Fruit fly (Drosophila melanogaster) whole organism, prepupa: ENCODE measurements around the gene CG4553.

Experiments
- Blimp-1 ChIP-seq: fragments of 200-800 bp; sonication (Bioruptor generic); optimal IDR thresholded peaks from 3 replicates; lab custom pipeline; 2017; ENCODE audit warnings: missing biosample characterization, missing genetic modification characterization, mild to moderate bottlenecking, moderate library complexity, missing genetic modification reagents
- CG10631 ChIP-seq: fragments of 200-800 bp; sonication (Bioruptor generic); optimal IDR thresholded peaks from 2 replicates; lab custom pipeline; 2016; ENCODE audit warnings: missing biosample characterization, missing genetic modification characterization
- CG10669 ChIP-seq: fragments of 200-800 bp; sonication (Bioruptor generic); optimal IDR thresholded peaks from 3 replicates; lab custom pipeline; 2018; ENCODE audit warnings: missing biosample characterization, mild to moderate bottlenecking, missing genetic modification characterization, moderate library complexity
- CG11294 ChIP-seq: fragments of 200-800 bp; sonication (Bioruptor generic); IDR thresholded peaks from 2 replicates; pipeline ENCODE4 v1.3.6; 2022; ENCODE audit warnings: missing biosample characterization, missing genetic modification characterization
- CG11762 ChIP-seq: fragments of 200-800 bp; sonication (Bioruptor generic); optimal IDR thresholded peaks from 3 replicates; lab custom pipeline; 2016; ENCODE audit warnings: missing biosample characterization, missing genetic modification characterization; ENCODE audit not compliant: insufficient read depth
- CG11902 ChIP-seq: fragments of 200-800 bp; sonication (Bioruptor generic); optimal IDR thresholded peaks from 3 replicates; lab custom pipeline; 2016; ENCODE audit warnings: missing biosample characterization, missing genetic modification characterization
- CG15336 ChIP-seq: fragments of 200-800 bp; sonication (Bioruptor generic); IDR thresholded peaks from 2 replicates; pipeline ENCODE4 v1.3.6; 2022; ENCODE audit warnings: missing biosample characterization, missing genetic modification characterization
- CG1621 ChIP-seq: fragments of 200-800 bp; sonication (Bioruptor generic); optimal IDR thresholded peaks from 3 replicates; lab custom pipeline; 2018; ENCODE audit warnings: missing biosample characterization, mild to moderate bottlenecking, missing genetic modification characterization
- CG16779 ChIP-seq: fragments of 200-800 bp; sonication (Bioruptor generic); optimal IDR thresholded peaks from 3 replicates; lab custom pipeline; 2017; ENCODE audit warnings: missing biosample characterization, mild to moderate bottlenecking, missing genetic modification characterization
- CG3032 ChIP-seq: fragments of 200-800 bp; optimal IDR thresholded peaks from 2 replicates; lab custom pipeline; 2019; ENCODE audit warnings: missing biosample characterization, mild to moderate bottlenecking, missing genetic modification characterization, moderate library complexity
- CG34406 ChIP-seq: fragments of 200-800 bp; sonication (Bioruptor generic); optimal IDR thresholded peaks from 3 replicates; lab custom pipeline; 2016; ENCODE audit warnings: missing biosample characterization, missing genetic modification characterization
- CG3919 ChIP-seq: fragments of 200-800 bp; sonication (Bioruptor generic); optimal IDR thresholded peaks from 3 replicates; lab custom pipeline; 2016; ENCODE audit warnings: missing biosample characterization, missing genetic modification characterization
- CG6163 ChIP-seq: fragments of 200-800 bp; sonication (Bioruptor generic); IDR thresholded peaks from 3 replicates; pipeline ENCODE4 v1.3.6; 2022; ENCODE audit warnings: missing biosample characterization, missing genetic modification characterization
- CG6276 ChIP-seq: fragments of 200-800 bp; sonication (Bioruptor generic); optimal IDR thresholded peaks from 2 replicates; lab custom pipeline; 2017; ENCODE audit warnings: missing biosample characterization, mild to moderate bottlenecking, missing genetic modification characterization
- CG6792 ChIP-seq: fragments of 200-800 bp; sonication (Bioruptor generic); optimal IDR thresholded peaks from 3 replicates; lab custom pipeline; 2016; ENCODE audit warnings: missing biosample characterization, missing genetic modification characterization
- CG6808 ChIP-seq: fragments of 200-800 bp; sonication (Bioruptor generic); optimal IDR thresholded peaks from 3 replicates; lab custom pipeline; 2017; ENCODE audit warnings: missing biosample characterization, missing genetic modification characterization, mild to moderate bottlenecking, moderate library complexity, missing genetic modification reagents
- CG6854 ChIP-seq: fragments of 200-800 bp; sonication (Bioruptor generic); optimal IDR thresholded peaks from 2 replicates; lab custom pipeline; 2017; ENCODE audit warnings: missing biosample characterization, mild to moderate bottlenecking, missing genetic modification characterization
- CG7368 ChIP-seq: fragments of 200-800 bp; sonication (Bioruptor generic); optimal IDR thresholded peaks from 3 replicates; lab custom pipeline; 2016; ENCODE audit warnings: missing biosample characterization, missing genetic modification characterization
- CG8119 ChIP-seq: fragments of 200-800 bp; sonication (Bioruptor generic); IDR thresholded peaks from 3 replicates; pipeline ENCODE4 v1.3.6; 2022; ENCODE audit warnings: missing biosample characterization, missing genetic modification characterization
- CG8319 ChIP-seq: fragments of 200-800 bp; sonication (Bioruptor generic); optimal IDR thresholded peaks from 3 replicates; lab custom pipeline; 2016; ENCODE audit warnings: missing biosample characterization, missing genetic modification characterization
- CG9139 ChIP-seq: fragments of 200-800 bp; sonication (Bioruptor generic); optimal IDR thresholded peaks from 3 replicates; lab custom pipeline; 2017; ENCODE audit warnings: missing biosample characterization, mild to moderate bottlenecking, missing genetic modification characterization
- Eip75B ChIP-seq: fragments of 200-800 bp; sonication (Bioruptor generic); optimal IDR thresholded peaks from 3 replicates; lab custom pipeline; 2016; ENCODE audit warnings: missing biosample characterization, missing genetic modification characterization
- Eip78C ChIP-seq: fragments of 200-800 bp; sonication (Bioruptor generic); peaks from one replicate; lab custom pipeline; 2016; ENCODE audit warnings: missing biosample characterization, missing genetic modification characterization
- Eip93F ChIP-seq: fragments of 200-800 bp; sonication (Bioruptor generic); optimal IDR thresholded peaks from 2 replicates; lab custom pipeline; 2016; ENCODE audit warnings: missing biosample characterization, mild to moderate bottlenecking, missing genetic modification characterization
- Ets21C ChIP-seq: fragments of 200-800 bp; sonication (Bioruptor generic); optimal IDR thresholded peaks from 3 replicates; lab custom pipeline; 2016; ENCODE audit warnings: missing biosample characterization, missing genetic modification characterization
- Gug ChIP-seq: fragments of 200-800 bp; sonication (Bioruptor generic); IDR thresholded peaks from 2 replicates; pipeline ENCODE4 v1.3.6; 2022; ENCODE audit warnings: missing biosample characterization, missing genetic modification characterization
- Hr38 ChIP-seq: sonication (Bioruptor generic); optimal IDR thresholded peaks from 2 replicates; lab custom pipeline; 2016; ENCODE audit warnings: missing biosample characterization, missing genetic modification characterization
- Hr4 ChIP-seq: fragments of 200-800 bp; sonication (Bioruptor generic); optimal IDR thresholded peaks from 3 replicates; lab custom pipeline; 2016; ENCODE audit warnings: missing biosample characterization, missing genetic modification characterization
- Met ChIP-seq: fragments of 200-800 bp; sonication (Bioruptor generic); optimal IDR thresholded peaks from 3 replicates; lab custom pipeline; 2016; ENCODE audit warnings: missing biosample characterization, missing genetic modification characterization
- OdsH ChIP-seq: fragments of 200-800 bp; sonication (Bioruptor generic); optimal IDR thresholded peaks from 3 replicates; lab custom pipeline; 2016; ENCODE audit warnings: missing biosample characterization, missing genetic modification characterization
- Sox102F ChIP-seq: fragments of 200-800 bp; sonication (Bioruptor generic); optimal IDR thresholded peaks from 2 replicates; lab custom pipeline; 2016; ENCODE audit warnings: missing biosample characterization, mild to moderate bottlenecking, missing genetic modification characterization
- Sox14 ChIP-seq: fragments of 200-800 bp; sonication (Bioruptor generic); optimal IDR thresholded peaks from 3 replicates; lab custom pipeline; 2016; ENCODE audit warnings: missing biosample characterization, missing genetic modification characterization
- Sox15 ChIP-seq: fragments of 200-800 bp; sonication (Bioruptor generic); optimal IDR thresholded peaks from 3 replicates; lab custom pipeline; 2016; ENCODE audit warnings: missing biosample characterization, missing genetic modification characterization
- achi ChIP-seq: fragments of 200-800 bp; sonication (Bioruptor generic); optimal IDR thresholded peaks from 3 replicates; lab custom pipeline; 2016; ENCODE audit warnings: missing biosample characterization, missing genetic modification characterization
- cyc ChIP-seq: fragments of 200-800 bp; sonication (Bioruptor generic); optimal IDR thresholded peaks from 3 replicates; lab custom pipeline; 2016; ENCODE audit warnings: missing biosample characterization, missing genetic modification characterization
- dac ChIP-seq: fragments of 200-800 bp; sonication (Bioruptor generic); optimal IDR thresholded peaks from 2 replicates; lab custom pipeline; 2017; ENCODE audit warnings: missing biosample characterization, mild to moderate bottlenecking, missing genetic modification characterization
- dsx ChIP-seq: fragments of 200-800 bp; optimal IDR thresholded peaks from 3 replicates; lab custom pipeline; 2019; ENCODE audit warnings: missing biosample characterization, mild to moderate bottlenecking, missing genetic modification characterization, moderate library complexity; ENCODE audit not compliant: poor library complexity, severe bottlenecking
- eg ChIP-seq: fragments of 200-800 bp; sonication (Bioruptor generic); IDR thresholded peaks from 3 replicates; pipeline ENCODE4 v1.3.6; 2022; ENCODE audit warnings: missing biosample characterization, missing genetic modification characterization
- esn ChIP-seq: fragments of 200-800 bp; sonication (Bioruptor generic); optimal IDR thresholded peaks from 2 replicates; lab custom pipeline; 2016; ENCODE audit warnings: missing biosample characterization, mild to moderate bottlenecking, missing genetic modification characterization, moderate library complexity
- fd59A ChIP-seq: fragments of 200-800 bp; sonication (Bioruptor generic); optimal IDR thresholded peaks from 2 replicates; lab custom pipeline; 2017; ENCODE audit warnings: missing biosample characterization, mild to moderate bottlenecking, missing genetic modification characterization, missing genetic modification reagents
- fd85E ChIP-seq: fragments of 200-800 bp; sonication (Bioruptor generic); optimal IDR thresholded peaks from 3 replicates; lab custom pipeline; 2016; ENCODE audit warnings: missing biosample characterization, missing genetic modification characterization
- fkh ChIP-seq: fragments of 200-800 bp; sonication (Bioruptor generic); optimal IDR thresholded peaks from 3 replicates; lab custom pipeline; 2017; ENCODE audit warnings: missing biosample characterization, mild to moderate bottlenecking, missing genetic modification characterization, moderate library complexity
- lz ChIP-seq: fragments of 200-800 bp; sonication (Bioruptor generic); optimal IDR thresholded peaks from 3 replicates; lab custom pipeline; 2016; ENCODE audit warnings: missing biosample characterization, missing genetic modification characterization
- pdm3 ChIP-seq: fragments of 200-800 bp; sonication (Bioruptor generic); optimal IDR thresholded peaks from 3 replicates; lab custom pipeline; 2016; ENCODE audit warnings: missing biosample characterization, missing genetic modification characterization
- ss ChIP-seq, 2 experiments: fragments of 200-800 bp; sonication (Bioruptor generic); optimal IDR thresholded peaks; 2 replicates in 1 of 2; 3 replicates in 1 of 2; lab custom pipeline; 2017 to 2018; ENCODE audit warnings: mild to moderate bottlenecking in 2 of 2, missing biosample characterization in 2 of 2, missing genetic modification characterization in 2 of 2, moderate library complexity in 1 of 2
- svp ChIP-seq: fragments of 200-800 bp; sonication (Bioruptor generic); peaks from one replicate; lab custom pipeline; 2016; ENCODE audit warnings: missing biosample characterization, missing genetic modification characterization

CG4553 gene

DNA sequence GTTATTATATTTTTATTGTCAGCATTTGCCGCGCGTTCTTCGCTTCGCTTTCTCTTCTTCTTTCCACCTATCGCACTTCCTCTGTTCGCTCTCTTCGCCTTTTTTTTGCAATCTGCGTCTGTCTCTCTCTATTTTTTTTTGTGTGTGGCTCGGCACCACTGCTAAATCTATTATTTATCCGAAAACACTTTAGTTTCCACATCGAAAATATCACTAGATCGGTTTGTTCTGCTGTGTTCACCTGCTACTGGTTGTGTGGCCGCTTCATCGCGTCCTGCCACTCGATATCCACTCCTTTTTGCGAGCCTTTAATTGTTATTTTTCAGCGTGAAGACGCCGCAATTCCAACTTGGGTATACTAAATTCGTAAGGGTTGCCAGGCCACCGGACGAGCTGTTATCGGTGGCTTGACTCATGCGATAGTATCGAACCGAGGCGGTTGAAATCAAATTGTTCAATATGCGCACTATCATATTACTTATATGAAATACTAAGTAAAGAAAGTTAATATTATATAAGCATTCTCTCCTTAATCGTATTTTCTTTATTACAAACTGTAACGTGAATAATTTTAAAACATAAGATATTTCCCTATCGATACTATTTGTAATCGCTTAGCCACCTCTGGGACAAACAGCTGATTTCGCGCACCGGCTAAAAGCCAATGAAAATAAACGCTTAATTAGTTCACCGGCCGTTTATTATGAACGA lies 5.9 kb upstream of the CG4553 start, which contains the start of the genes XNP, CG42488 and CG5116 (continued):
- peak; percentile 32 for TF ChIP-seq cyc (GFP tag; lab: Kevin White, UChicago)
- peak; percentile 64 for TF ChIP-seq esn (GFP tag; lab: Kevin White, UChicago)
- TF ChIP-seq CG6854 (GFP tag; lab: Kevin White, UChicago) = peak; percentile 42

DNA sequence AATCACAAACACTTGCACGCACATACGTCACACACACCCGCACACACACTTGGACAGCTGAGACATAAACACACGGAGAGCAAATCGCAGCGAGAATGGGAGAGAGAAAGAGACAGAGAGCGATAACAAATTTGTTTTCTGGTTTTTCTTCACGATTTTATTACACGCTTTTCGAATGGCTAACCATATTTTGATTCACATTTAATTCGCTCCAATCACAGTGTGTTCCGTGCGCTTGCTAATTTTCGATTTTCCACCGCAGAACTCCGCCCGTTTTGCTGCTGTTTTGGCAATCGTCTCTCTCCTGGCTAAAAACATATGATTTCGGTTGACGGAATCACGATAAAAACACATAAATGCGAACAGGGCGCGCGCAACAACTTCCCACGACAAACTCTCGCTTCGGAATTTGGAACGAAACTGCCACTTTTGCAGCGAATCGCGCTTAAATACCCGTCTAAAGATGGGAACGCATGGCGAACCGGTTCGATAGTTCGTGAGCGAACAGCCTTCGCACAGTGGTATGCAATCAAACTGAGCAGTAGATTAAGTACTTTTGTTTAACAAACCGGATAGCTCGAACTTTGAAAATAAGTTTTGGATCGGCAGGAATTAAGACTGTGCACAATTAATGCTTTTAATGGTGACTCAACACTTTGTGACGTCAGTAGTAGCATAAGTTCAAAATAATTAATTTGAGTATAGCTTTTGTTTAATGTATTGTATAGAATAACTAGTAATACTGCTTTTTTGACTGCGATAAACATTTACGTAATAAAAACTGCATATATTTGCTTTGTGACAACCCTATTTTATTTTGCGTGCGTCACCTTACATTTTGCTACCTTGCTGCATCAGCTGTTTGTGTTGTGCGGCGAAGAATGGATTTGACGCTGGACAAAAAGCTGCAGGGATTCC lies 3.8 kb downstream of the CG4553 start, which contains the start of the genes Fur1 and Vps33B:
Gene Fur1 (minus strand): TSS at position 424 of the 918 bp plus-strand sequence.
Gene Vps33B (plus strand): TSS at position 856 of the 918 bp plus-strand sequence.
- peak; percentile 95 for TF ChIP-seq CG6163 (GFP tag; lab: Robert Waterston, UW)
- peak; percentile 94 for TF ChIP-seq CG10669 (GFP tag; lab: Kevin White, UChicago)
- TF ChIP-seq CG8319 (GFP tag; lab: Kevin White, UChicago) = peak; percentile 96
- peak; percentile 99 for TF ChIP-seq CG10631
- peak; percentile 91 for TF ChIP-seq Hr38 (GFP tag; lab: Kevin White, UChicago)
- peak; percentile 89 to 94 for TF ChIP-seq ss (GFP tag; optimal IDR thresholded peaks at IDR 0.05; lab: Kevin White, UChicago)
- TF ChIP-seq Eip93F = peak; percentile 91
- peak; percentile 98 for TF ChIP-seq Eip75B (GFP tag; lab: Kevin White, UChicago)
- TF ChIP-seq achi (GFP tag; lab: Kevin White, UChicago) = peak; percentile 97
- peak; percentile 99 for TF ChIP-seq OdsH (GFP tag; lab: Kevin White, UChicago)
- TF ChIP-seq CG6792 (GFP tag; lab: Kevin White, UChicago) = peak; percentile 97
- peak; percentile 94 for TF ChIP-seq CG1621 (tag; lab: Kevin White, UChicago)
- peak; percentile 98 for TF ChIP-seq Met (GFP tag; lab: Kevin White, UChicago)
- peak; percentile 92 for TF ChIP-seq fd85E (GFP tag; lab: Kevin White, UChicago)
- peak; percentile 98 for TF ChIP-seq Sox15
- TF ChIP-seq fkh (GFP tag; lab: Kevin White, UChicago) = peak; percentile 86
- peak; percentile 93 for TF ChIP-seq CG6808
- peak; percentile 95 for TF ChIP-seq CG8119 (GFP tag; lab: Robert Waterston, UW)
- TF ChIP-seq Ets21C (GFP tag; lab: Kevin White, UChicago) = peak; percentile 98
- peak; percentile 97 for TF ChIP-seq CG7368
- TF ChIP-seq CG6276 (GFP tag; lab: Kevin White, UChicago) = peak; percentile 94
- TF ChIP-seq pdm3 (GFP tag; lab: Kevin White, UChicago) = peak; percentile 99
- TF ChIP-seq CG9139 (GFP tag; lab: Kevin White, UChicago) = peak; percentile 76
- peak; percentile 85 for TF ChIP-seq dsx (GFP tag; lab: Kevin White, UChicago)
- peak; percentile 97 for TF ChIP-seq CG34406 (GFP tag; lab: Kevin White, UChicago)
- TF ChIP-seq Sox14 = peak; percentile 98
- peak; percentile 99 for TF ChIP-seq lz
- TF ChIP-seq CG16779 (tag; lab: Kevin White, UChicago) = peak; percentile 85
- TF ChIP-seq eg = peak; percentile 95
- peak; percentile 96 for TF ChIP-seq CG15336 (GFP tag; lab: Robert Waterston, UW)
- TF ChIP-seq CG11294 (GFP tag; lab: Robert Waterston, UW) = peak; percentile 92
- TF ChIP-seq CG6854 (GFP tag; lab: Kevin White, UChicago) = peak; percentile 78
- TF ChIP-seq CG3919 = peak; percentile 98
- TF ChIP-seq dac (GFP tag; lab: Kevin White, UChicago) = peak; percentile 96
- TF ChIP-seq Blimp-1 = peak; percentile 86
- TF ChIP-seq fd59A (GFP tag; lab: Kevin White, UChicago) = peak; percentile 95
- TF ChIP-seq Gug (GFP tag; lab: Robert Waterston, UW) = peak; percentile 93
- peak; percentile 99 for TF ChIP-seq esn (GFP tag; lab: Kevin White, UChicago)
- peak; percentile 97 for TF ChIP-seq CG11762
- TF ChIP-seq CG3032 (tag; lab: Kevin White, UChicago) = peak; percentile 96
- TF ChIP-seq Eip78C (GFP tag; lab: Kevin White, UChicago) = peak; percentile 99
- peak; percentile 98 for TF ChIP-seq Sox102F
- peak; percentile 99 for TF ChIP-seq Hr4 (GFP tag; lab: Kevin White, UChicago)
- TF ChIP-seq svp = peak; percentile 99
- TF ChIP-seq CG11902 (GFP tag; lab: Kevin White, UChicago) = peak; percentile 96
